Worm (Caenorhabditis elegans) whole organism, early embryonic: ENCODE results near the gene B0284.3.

Source experiments
- hnd-1 ChIP-seq: sonication (generic microtip); optimal IDR thresholded peaks from 2 replicates; lab custom pipeline; 2016; ENCODE audit warnings: missing genetic modification characterization, missing compliant biosample characterization
- tra-4 ChIP-seq: sonication (generic microtip); optimal IDR thresholded peaks from 2 replicates; lab custom pipeline; 2017; ENCODE audit warnings: missing genetic modification characterization, missing compliant biosample characterization

DNA sequence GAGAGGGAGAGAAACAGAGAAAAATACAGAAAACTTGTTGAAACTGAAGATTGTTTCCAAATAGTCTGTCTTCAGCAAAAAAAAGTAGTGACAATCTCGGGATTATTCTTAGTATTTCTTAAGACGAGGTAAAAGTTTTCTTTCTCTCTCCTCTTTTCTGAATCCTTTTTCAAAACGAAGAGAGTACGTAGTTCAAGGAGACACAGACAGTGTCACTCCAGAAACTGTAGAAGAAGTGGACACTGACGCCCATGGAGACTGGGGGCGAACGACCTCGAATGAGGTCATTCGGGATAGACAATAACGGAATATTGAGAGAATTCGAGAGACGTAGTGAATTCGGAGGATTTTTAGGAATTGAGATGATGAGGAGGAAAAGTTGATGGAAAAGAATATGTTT, 48.6 kb downstream of the B0284.3 start, which contains the start of gene gly-6:
- TF ChIP-seq tra-4, result no peak
- TF ChIP-seq hnd-1 (tag; lab: Kevin White, UChicago), result no peak
